Worm (Caenorhabditis elegans): ENCODE measurements around the gene nep-9.

The nep-9 gene

ce11 chrII:3439244-3439698 is 40.2 kb upstream of the nep-9 start:
- TF ChIP-seq cog-1 (tag; optimal IDR thresholded peaks at IDR 0.05), result peak; percentile 14
- peak; percentile 85 for TF ChIP-seq flt-1 (GFP tag; IDR thresholded peaks at IDR 0.05)
- peak; percentile 46; the same call in 1 of the 2 replicates for TF ChIP-seq ref-1 (GFP tag; conservative IDR thresholded peaks at IDR 0.05)
- TF ChIP-seq tab-1 (GFP tag; IDR thresholded peaks at IDR 0.05), result peak; percentile 84
- TF ChIP-seq med-1 (GFP tag; optimal IDR thresholded peaks at IDR 0.05; ENCODE audit: insufficient read depth), result no peak
- peak; percentile 72 for TF ChIP-seq ztf-23 (GFP tag; IDR thresholded peaks at IDR 0.05)
- no peak for TF ChIP-seq klf-2 (GFP tag; conservative IDR thresholded peaks at IDR 0.05)
- TF ChIP-seq T22C8.4 (GFP tag; IDR thresholded peaks at IDR 0.05), result peak; percentile 62; the same call in 1 of the 2 replicates
- TF ChIP-seq ztf-29 (GFP tag; IDR thresholded peaks at IDR 0.05), result 0 out of 2 replicates have a peak, but pooled peaks have one; percentile 35

- TF ChIP-seq tab-1 (GFP tag; IDR thresholded peaks at IDR 0.05) (no peak), T22C8.4 (GFP tag; IDR thresholded peaks at IDR 0.05) (no peak), cog-1 (tag; optimal IDR thresholded peaks at IDR 0.05) (no peak), flt-1 (GFP tag; IDR thresholded peaks at IDR 0.05) (no peak), ztf-29 (GFP tag; IDR thresholded peaks at IDR 0.05) (no peak), klf-2 (GFP tag; conservative IDR thresholded peaks at IDR 0.05) (no peak), ref-1 (GFP tag; conservative IDR thresholded peaks at IDR 0.05) (no peak)
Observed at ce11 chrII:3438280-3438679, 39.2 kb upstream of the nep-9 start.

- TF ChIP-seq T22C8.4 (GFP tag; IDR thresholded peaks at IDR 0.05) (no peak), klf-2 (GFP tag; conservative IDR thresholded peaks at IDR 0.05) (no peak), cog-1 (tag; optimal IDR thresholded peaks at IDR 0.05) (no peak), ref-1 (GFP tag; conservative IDR thresholded peaks at IDR 0.05) (no peak), ztf-23 (GFP tag; IDR thresholded peaks at IDR 0.05) (no peak), ztf-29 (GFP tag; IDR thresholded peaks at IDR 0.05) (no peak), flt-1 (GFP tag; IDR thresholded peaks at IDR 0.05) (no peak), med-1 (GFP tag; optimal IDR thresholded peaks at IDR 0.05; ENCODE audit: insufficient read depth) (no peak), tab-1 (GFP tag; IDR thresholded peaks at IDR 0.05) (no peak)
Observed at ce11 chrII:3437393-3437792, 38.3 kb upstream of the nep-9 start.

- TF ChIP-seq med-1 (GFP tag; optimal IDR thresholded peaks at IDR 0.05; ENCODE audit: insufficient read depth) (no peak), klf-2 (GFP tag; conservative IDR thresholded peaks at IDR 0.05) (no peak), flt-1 (GFP tag; IDR thresholded peaks at IDR 0.05) (no peak), ztf-23 (GFP tag; IDR thresholded peaks at IDR 0.05) (no peak), ztf-29 (GFP tag; IDR thresholded peaks at IDR 0.05) (no peak), tab-1 (GFP tag; IDR thresholded peaks at IDR 0.05) (no peak), T22C8.4 (GFP tag; IDR thresholded peaks at IDR 0.05) (no peak), cog-1 (tag; optimal IDR thresholded peaks at IDR 0.05) (no peak), ref-1 (GFP tag; conservative IDR thresholded peaks at IDR 0.05) (no peak)
Observed at ce11 chrII:3436412-3436811, 37.3 kb upstream of the nep-9 start, which contains the start of gene skpo-2. Gene skpo-2 (minus strand): TSS chrII:3436512.

ce11 chrII:3434893-3435503 is 35.9 kb upstream of the nep-9 start:
- TF ChIP-seq tab-1 (GFP tag; IDR thresholded peaks at IDR 0.05) (no peak), med-1 (GFP tag; optimal IDR thresholded peaks at IDR 0.05; ENCODE audit: insufficient read depth) (no peak), ref-1 (GFP tag; conservative IDR thresholded peaks at IDR 0.05) (no peak), cog-1 (tag; optimal IDR thresholded peaks at IDR 0.05) (no peak), ztf-23 (GFP tag; IDR thresholded peaks at IDR 0.05) (no peak), flt-1 (GFP tag; IDR thresholded peaks at IDR 0.05) (no peak), ztf-29 (GFP tag; IDR thresholded peaks at IDR 0.05) (no peak), T22C8.4 (GFP tag; IDR thresholded peaks at IDR 0.05) (no peak), klf-2 (GFP tag; conservative IDR thresholded peaks at IDR 0.05) (no peak)

- TF ChIP-seq ztf-23 (GFP tag; IDR thresholded peaks at IDR 0.05) (no peak), T22C8.4 (GFP tag; IDR thresholded peaks at IDR 0.05) (no peak), ztf-29 (GFP tag; IDR thresholded peaks at IDR 0.05) (no peak), med-1 (GFP tag; optimal IDR thresholded peaks at IDR 0.05; ENCODE audit: insufficient read depth) (no peak), ref-1 (GFP tag; conservative IDR thresholded peaks at IDR 0.05) (no peak), tab-1 (GFP tag; IDR thresholded peaks at IDR 0.05) (no peak), klf-2 (GFP tag; conservative IDR thresholded peaks at IDR 0.05) (no peak)
Observed at ce11 chrII:3429400-3429799, 30.3 kb upstream of the nep-9 start, which contains the start of gene C16C8.18. Gene C16C8.18 (plus strand): TSS chrII:3429700.

- TF ChIP-seq ztf-29 (GFP tag; IDR thresholded peaks at IDR 0.05), result no peak
- peak; percentile 56; the same call in 1 of the 2 replicates for TF ChIP-seq ztf-23 (GFP tag; IDR thresholded peaks at IDR 0.05)
- TF ChIP-seq ref-1 (GFP tag; conservative IDR thresholded peaks at IDR 0.05), result no peak
- no peak for TF ChIP-seq flt-1 (GFP tag; IDR thresholded peaks at IDR 0.05)
- TF ChIP-seq T22C8.4 (GFP tag; IDR thresholded peaks at IDR 0.05), result 0 out of 2 replicates have a peak, but pooled peaks have one; percentile 16
Observed at ce11 chrII:3428158-3428704, 29.1 kb upstream of the nep-9 start.

ce11 chrII:3425433-3425832 is 26.3 kb upstream of the nep-9 start, which contains the start of gene nep-11:
Gene nep-11 (minus strand): TSS chrII:3425533.
- TF ChIP-seq med-1 (GFP tag; optimal IDR thresholded peaks at IDR 0.05; ENCODE audit: insufficient read depth) (no peak), ztf-23 (GFP tag; IDR thresholded peaks at IDR 0.05) (no peak), klf-2 (GFP tag; conservative IDR thresholded peaks at IDR 0.05) (no peak), ztf-29 (GFP tag; IDR thresholded peaks at IDR 0.05) (no peak), cog-1 (tag; optimal IDR thresholded peaks at IDR 0.05) (no peak), flt-1 (GFP tag; IDR thresholded peaks at IDR 0.05) (no peak), T22C8.4 (GFP tag; IDR thresholded peaks at IDR 0.05) (no peak), tab-1 (GFP tag; IDR thresholded peaks at IDR 0.05) (no peak), ref-1 (GFP tag; conservative IDR thresholded peaks at IDR 0.05) (no peak)

ce11 chrII:3422938-3423337 is 23.8 kb upstream of the nep-9 start:
- no peak for TF ChIP-seq med-1 (GFP tag; optimal IDR thresholded peaks at IDR 0.05; ENCODE audit: insufficient read depth)
- TF ChIP-seq ztf-23 (GFP tag; IDR thresholded peaks at IDR 0.05), result no peak
- no peak for TF ChIP-seq ztf-29 (GFP tag; IDR thresholded peaks at IDR 0.05)
- TF ChIP-seq klf-2 (GFP tag; conservative IDR thresholded peaks at IDR 0.05), result no peak
- no peak for TF ChIP-seq T22C8.4 (GFP tag; IDR thresholded peaks at IDR 0.05)
- no peak for TF ChIP-seq cog-1 (tag; optimal IDR thresholded peaks at IDR 0.05)
- TF ChIP-seq flt-1 (GFP tag; IDR thresholded peaks at IDR 0.05), result no peak

Data from whole organism, midembryonic.